Fruit fly (Drosophila melanogaster) Kc167 (cell line): ENCODE results near the gene Adi1.

Experiments used
- Myc ChIP-seq: fragments of >200 bp; optimal IDR thresholded peaks from 2 replicates; lab custom pipeline; 2017; ENCODE audit warnings: missing external identifiers
- h ChIP-seq: fragments of >200 bp; optimal IDR thresholded peaks from 3 replicates; lab custom pipeline; 2018; ENCODE audit warnings: missing external identifiers

DNA sequence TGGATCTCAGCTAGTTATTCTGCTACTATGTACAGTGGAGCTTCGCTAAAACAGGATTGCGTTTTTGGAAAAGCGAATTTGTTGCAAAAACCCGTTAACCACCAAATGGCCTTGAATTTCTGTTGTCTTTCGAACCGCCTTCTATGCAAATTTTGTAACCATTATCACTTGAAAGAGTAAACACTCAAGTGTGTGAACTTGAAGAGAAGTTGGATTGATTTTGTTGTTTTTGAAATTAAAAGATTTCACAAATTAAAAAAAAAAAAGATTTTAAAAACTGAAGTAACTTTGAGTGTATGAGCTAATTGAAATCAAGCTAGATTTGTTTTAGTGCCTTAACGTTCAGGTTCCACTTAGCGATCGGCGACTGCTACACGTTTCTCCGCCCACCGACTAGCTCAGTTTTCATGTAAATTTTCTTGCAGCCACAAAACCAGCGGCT lies 20.7 kb downstream of the Adi1 start:
- TF ChIP-seq h (lab: Kevin White, UChicago) (no peak), Myc (lab: Kevin White, UChicago) (no peak)
